Fruit fly (Drosophila melanogaster) whole organism, embryonic: ENCODE data around the gene CG5290.
A peak's percentile ranks its signal among the peaks of the same experiment; 100 is the strongest.

Experiments used
- BEAF-32 ChIP-seq: fragments of 200-800 bp; sonication (Bioruptor generic); optimal IDR thresholded peaks from 3 replicates; lab custom pipeline; 2017; ENCODE audit warnings: missing biosample characterization, missing genetic modification characterization, mild to moderate bottlenecking, moderate library complexity, missing genetic modification reagents
- CG11085 ChIP-seq: fragments of 200-800 bp; sonication (Bioruptor generic); IDR thresholded peaks from 2 replicates; pipeline ENCODE4 v1.3.6; 2022; ENCODE audit warnings: missing biosample characterization, missing genetic modification characterization
- CG11456 ChIP-seq: fragments of 200-800 bp; sonication (Bioruptor generic); IDR thresholded peaks from 3 replicates; pipeline ENCODE4 v1.3.6; 2022; ENCODE audit warnings: missing biosample characterization, missing genetic modification characterization
- CG12104 ChIP-seq: fragments of 200-800 bp; sonication (Bioruptor generic); optimal IDR thresholded peaks from 3 replicates; lab custom pipeline; 2016; ENCODE audit warnings: missing biosample characterization, missing genetic modification characterization
- CG12155 ChIP-seq: fragments of 200-800 bp; sonication (Bioruptor generic); optimal IDR thresholded peaks from 3 replicates; lab custom pipeline; 2016; ENCODE audit warnings: missing biosample characterization, missing genetic modification characterization
- CG1233 ChIP-seq: fragments of 200-800 bp; sonication (Bioruptor generic); optimal IDR thresholded peaks from 4 replicates; lab custom pipeline; 2018; ENCODE audit warnings: missing biosample characterization, mild to moderate bottlenecking, missing genetic modification characterization
- CG12769 ChIP-seq: fragments of 200-800 bp; sonication (Bioruptor generic); optimal IDR thresholded peaks from 2 replicates; lab custom pipeline; 2019; ENCODE audit warnings: missing biosample characterization, mild to moderate bottlenecking, missing genetic modification characterization, moderate library complexity
- CG13296 ChIP-seq: fragments of 200-800 bp; sonication (Bioruptor generic); optimal IDR thresholded peaks from 3 replicates; lab custom pipeline; 2018; ENCODE audit warnings: missing biosample characterization, mild to moderate bottlenecking, missing genetic modification characterization
- CG14667 ChIP-seq: fragments of 200-800 bp; sonication (Bioruptor generic); IDR thresholded peaks from 2 replicates; pipeline ENCODE4 v1.3.6; 2022; ENCODE audit warnings: missing biosample characterization, missing genetic modification characterization
- CG14860 ChIP-seq: fragments of 200-800 bp; sonication (Bioruptor generic); IDR thresholded peaks from 3 replicates; pipeline ENCODE4 v1.3.6; 2022; ENCODE audit warnings: missing biosample characterization, missing genetic modification characterization; ENCODE audit not compliant: partially characterized antibody
- CG15011 ChIP-seq: fragments of 200-800 bp; sonication (Bioruptor generic); optimal IDR thresholded peaks from 3 replicates; lab custom pipeline; 2018; ENCODE audit warnings: missing biosample characterization, mild to moderate bottlenecking, missing genetic modification characterization
- CG17186 ChIP-seq: fragments of 200-800 bp; sonication (Bioruptor generic); optimal IDR thresholded peaks from 3 replicates; lab custom pipeline; 2017; ENCODE audit warnings: missing biosample characterization, missing genetic modification reagents, missing genetic modification characterization
- CG17328 ChIP-seq: fragments of 200-800 bp; sonication (Bioruptor generic); IDR thresholded peaks from 2 replicates; pipeline ENCODE4 v1.3.6; 2022; ENCODE audit warnings: missing biosample characterization, missing genetic modification characterization
- CG17359 ChIP-seq: fragments of 200-800 bp; sonication (Bioruptor generic); optimal IDR thresholded peaks from 3 replicates; lab custom pipeline; 2018; ENCODE audit warnings: missing biosample characterization, mild to moderate bottlenecking, missing genetic modification characterization, moderate library complexity
- CG1792 ChIP-seq: fragments of 200-800 bp; sonication (Bioruptor generic); optimal IDR thresholded peaks from 2 replicates; lab custom pipeline; 2016; ENCODE audit warnings: missing biosample characterization, missing genetic modification characterization
- CG34376 ChIP-seq: fragments of 200-800 bp; sonication (Bioruptor generic); optimal IDR thresholded peaks from 2 replicates; lab custom pipeline; 2018; ENCODE audit warnings: missing biosample characterization, mild to moderate bottlenecking, missing genetic modification characterization
- CG4854 ChIP-seq: fragments of 200-800 bp; sonication (Bioruptor generic); optimal IDR thresholded peaks from 2 replicates; lab custom pipeline; 2016; ENCODE audit warnings: missing biosample characterization, missing genetic modification characterization, inconsistent platforms
- CG6791 ChIP-seq: fragments of 200-800 bp; sonication (Bioruptor generic); IDR thresholded peaks from 3 replicates; pipeline ENCODE4 v1.3.6; 2022; ENCODE audit warnings: missing biosample characterization, missing genetic modification characterization; ENCODE audit not compliant: partially characterized antibody
- CG8089 ChIP-seq: fragments of 200-800 bp; sonication (Bioruptor generic); optimal IDR thresholded peaks from 3 replicates; lab custom pipeline; 2016; ENCODE audit warnings: missing biosample characterization, missing genetic modification characterization
- CG8290 ChIP-seq, 3 experiments: fragments of 200-800 bp; sonication (Bioruptor generic); optimal IDR thresholded peaks; 2 replicates each; lab custom pipeline; 2016 to 2019; ENCODE audit warnings: missing biosample characterization in 3 of 3, missing genetic modification characterization in 3 of 3, mild to moderate bottlenecking in 2 of 3, moderate library complexity in 1 of 3
- CG9817 ChIP-seq: fragments of 200-800 bp; sonication (Bioruptor generic); optimal IDR thresholded peaks from 2 replicates; lab custom pipeline; 2018; ENCODE audit warnings: missing biosample characterization, mild to moderate bottlenecking, missing genetic modification characterization, moderate library complexity
- CG9932 ChIP-seq: fragments of 200-800 bp; sonication (Bioruptor generic); IDR thresholded peaks from 2 replicates; pipeline ENCODE4 v1.3.6; 2022; ENCODE audit warnings: missing biosample characterization, missing genetic modification characterization
- CoRest ChIP-seq: fragments of 200-800 bp; sonication (Bioruptor generic); optimal IDR thresholded peaks from 3 replicates; lab custom pipeline; 2018; ENCODE audit warnings: missing biosample characterization, mild to moderate bottlenecking, missing genetic modification characterization, moderate library complexity
- Dad ChIP-seq: fragments of 200-800 bp; sonication (Bioruptor generic); optimal IDR thresholded peaks from 3 replicates; lab custom pipeline; 2016; ENCODE audit warnings: missing biosample characterization, missing genetic modification characterization
- Ets65A ChIP-seq: fragments of 200-800 bp; sonication (Bioruptor generic); peaks from one replicate; lab custom pipeline; 2016; ENCODE audit warnings: missing biosample characterization, missing genetic modification characterization
- Hand ChIP-seq: fragments of 200-800 bp; sonication (Bioruptor generic); optimal IDR thresholded peaks from 2 replicates; lab custom pipeline; 2017; ENCODE audit warnings: mild to moderate bottlenecking, missing biosample characterization, missing genetic modification reagents, missing genetic modification characterization
- Lhr ChIP-seq: fragments of 200-800 bp; sonication (Bioruptor generic); optimal IDR thresholded peaks from 3 replicates; lab custom pipeline; 2017; ENCODE audit warnings: mild to moderate bottlenecking, missing biosample characterization, missing genetic modification reagents, missing genetic modification characterization
- Lpt ChIP-seq: fragments of >200 bp; optimal IDR thresholded peaks from 2 replicates; lab custom pipeline; 2018; ENCODE audit warnings: missing biosample characterization, missing genetic modification characterization
- MESR4 ChIP-seq: fragments of 200-800 bp; sonication (Bioruptor generic); optimal IDR thresholded peaks from 2 replicates; lab custom pipeline; 2018; ENCODE audit warnings: missing biosample characterization, mild to moderate bottlenecking, missing genetic modification characterization, moderate library complexity
- Pdp1 ChIP-seq, 2 experiments: fragments of 200-800 bp; sonication (Bioruptor generic); optimal IDR thresholded peaks; 3 replicates each; lab custom pipeline; 2016; ENCODE audit warnings: missing biosample characterization in 2 of 2, missing genetic modification characterization in 2 of 2, mild to moderate bottlenecking in 1 of 2, moderate library complexity in 1 of 2
- Sin3A ChIP-seq: fragments of >200 bp; optimal IDR thresholded peaks from 2 replicates; lab custom pipeline; 2018
- Sox102F ChIP-seq: fragments of 200-800 bp; sonication (Bioruptor generic); optimal IDR thresholded peaks from 2 replicates; lab custom pipeline; 2018; ENCODE audit warnings: missing biosample characterization, mild to moderate bottlenecking, missing genetic modification characterization, moderate library complexity
- TFAM ChIP-seq: fragments of 200-800 bp; sonication (Bioruptor generic); optimal IDR thresholded peaks from 2 replicates; lab custom pipeline; 2017; ENCODE audit warnings: missing biosample characterization, missing genetic modification characterization, inconsistent platforms
- ci ChIP-seq: fragments of 200-800 bp; sonication (Bioruptor generic); IDR thresholded peaks from 3 replicates; pipeline ENCODE4 v1.3.6; 2022; ENCODE audit warnings: missing biosample characterization, missing genetic modification characterization
- disco-r ChIP-seq: fragments of 200-800 bp; sonication (Bioruptor generic); optimal IDR thresholded peaks from 2 replicates; lab custom pipeline; 2016; ENCODE audit warnings: missing biosample characterization, missing genetic modification characterization
- en ChIP-seq: fragments of 200-800 bp; sonication (Bioruptor generic); optimal IDR thresholded peaks from 2 replicates; lab custom pipeline; 2016; ENCODE audit warnings: missing biosample characterization, missing genetic modification characterization
- fd64A ChIP-seq: fragments of 200-800 bp; sonication (Bioruptor generic); optimal IDR thresholded peaks from 3 replicates; lab custom pipeline; 2018; ENCODE audit warnings: missing biosample characterization, mild to moderate bottlenecking, missing genetic modification characterization
- ftz-f1 ChIP-seq: fragments of 200-800 bp; sonication (Bioruptor generic); optimal IDR thresholded peaks from 2 replicates; lab custom pipeline; 2016; ENCODE audit warnings: missing biosample characterization, missing genetic modification characterization
- gce ChIP-seq: fragments of 200-800 bp; sonication (Bioruptor generic); IDR thresholded peaks from 3 replicates; pipeline ENCODE4 v1.3.6; 2022; ENCODE audit warnings: missing biosample characterization, missing genetic modification characterization
- gcm ChIP-seq: fragments of 200-800 bp; sonication (Bioruptor generic); optimal IDR thresholded peaks from 2 replicates; lab custom pipeline; 2019; ENCODE audit warnings: missing biosample characterization, mild to moderate bottlenecking, missing genetic modification characterization, moderate library complexity
- grn ChIP-seq: fragments of 200-800 bp; sonication (Bioruptor generic); optimal IDR thresholded peaks from 3 replicates; lab custom pipeline; 2017; ENCODE audit warnings: missing biosample characterization, missing genetic modification characterization
- ham ChIP-seq: fragments of 200-800 bp; sonication (Bioruptor generic); IDR thresholded peaks from 2 replicates; pipeline ENCODE4 v1.3.6; 2022; ENCODE audit warnings: missing biosample characterization, missing genetic modification characterization
- inv ChIP-seq: fragments of 200-800 bp; sonication (Bioruptor generic); IDR thresholded peaks from 2 replicates; pipeline ENCODE4 v1.3.6; 2022; ENCODE audit warnings: missing biosample characterization, missing genetic modification characterization; ENCODE audit not compliant: partially characterized antibody
- jumu ChIP-seq: fragments of 200-800 bp; sonication (Bioruptor generic); optimal IDR thresholded peaks from 3 replicates; lab custom pipeline; 2016; ENCODE audit warnings: missing biosample characterization, missing genetic modification characterization
- kay ChIP-seq: fragments of 200-800 bp; sonication (Bioruptor generic); optimal IDR thresholded peaks from 2 replicates; lab custom pipeline; 2016; ENCODE audit warnings: missing biosample characterization, missing genetic modification characterization
- lmd ChIP-seq: fragments of 200-800 bp; sonication (Bioruptor generic); IDR thresholded peaks from 2 replicates; pipeline ENCODE4 v1.3.6; 2022; ENCODE audit warnings: missing biosample characterization, missing genetic modification characterization
- otp ChIP-seq: fragments of 200-800 bp; sonication (Bioruptor generic); IDR thresholded peaks from 3 replicates; pipeline ENCODE4, ENCODE4 v1.3.6; 2022; ENCODE audit warnings: missing biosample characterization, missing genetic modification characterization
- salm ChIP-seq: fragments of 200-800 bp; sonication (Bioruptor generic); optimal IDR thresholded peaks from 2 replicates; lab custom pipeline; 2018; ENCODE audit warnings: missing biosample characterization, mild to moderate bottlenecking, missing genetic modification characterization
- sna ChIP-seq: fragments of 200-800 bp; sonication (Bioruptor generic); IDR thresholded peaks from 2 replicates; pipeline ENCODE4 v1.3.6; 2022; ENCODE audit warnings: missing biosample characterization, missing genetic modification characterization; ENCODE audit not compliant: partially characterized antibody
- ttk ChIP-seq: fragments of 200-800 bp; sonication (Bioruptor generic); IDR thresholded peaks from 2 replicates; pipeline ENCODE4 v2.1.2; 2022; ENCODE audit warnings: missing biosample characterization, missing genetic modification characterization
- twi ChIP-seq: fragments of 200-800 bp; optimal IDR thresholded peaks from 2 replicates; lab custom pipeline; 2019; ENCODE audit warnings: missing biosample characterization, mild to moderate bottlenecking, missing genetic modification characterization, moderate library complexity
- wek ChIP-seq: fragments of 200-800 bp; sonication (Bioruptor generic); optimal IDR thresholded peaks from 3 replicates; lab custom pipeline; 2018; ENCODE audit warnings: missing biosample characterization, mild to moderate bottlenecking, missing genetic modification characterization, moderate library complexity

The CG5290 gene

DNA sequence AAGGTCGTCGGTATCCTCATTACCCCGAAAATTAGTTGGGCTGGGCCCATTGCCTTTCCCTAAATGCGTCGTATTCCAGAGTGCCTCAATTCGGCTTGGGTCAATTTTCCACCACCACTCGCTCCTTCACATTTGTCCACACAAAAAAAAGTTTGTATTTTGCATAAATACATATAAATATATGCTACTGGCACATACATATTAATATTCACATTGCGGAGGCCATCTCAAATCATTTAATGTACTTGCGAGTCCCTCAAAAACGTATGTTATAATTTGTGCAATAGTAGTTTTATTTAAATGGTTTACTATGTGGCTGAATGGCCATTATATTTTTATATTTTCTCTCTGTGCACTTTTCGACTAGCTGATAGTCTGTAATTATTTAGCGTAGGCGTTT lies 29.2 kb upstream of the CG5290 start (continued):
- TF ChIP-seq CG14860 (GFP tag; lab: Robert Waterston, UW) (no peak), CoRest (peak; percentile 30), CG15011 (GFP tag; lab: Kevin White, UChicago) (no peak), BEAF-32 (GFP tag; lab: Kevin White, UChicago) (no peak), ham (no peak), CG1233 (GFP tag; lab: Kevin White, UChicago) (no peak), Hand (peak; percentile 53), CG4854 (GFP tag; lab: Kevin White, UChicago) (no peak), CG11456 (GFP tag; lab: Robert Waterston, UW) (no peak), disco-r (GFP tag; lab: Kevin White, UChicago) (no peak), TFAM (no peak), Ets65A (GFP tag; lab: Kevin White, UChicago) (peak; percentile 73), CG12104 (GFP tag; lab: Kevin White, UChicago) (no peak), ttk (GFP tag; lab: Robert Waterston, UW) (no peak), CG8290 (GFP tag; optimal IDR thresholded peaks at IDR 0.05; lab: Kevin White, UChicago) (no peak), CG8290 (tag; optimal IDR thresholded peaks at IDR 0.05; lab: Kevin White, UChicago) (no peak), CG13296 (GFP tag; lab: Kevin White, UChicago) (no peak), en (GFP tag; lab: Kevin White, UChicago) (no peak), otp (GFP tag; lab: Robert Waterston, UW) (no peak), inv (GFP tag; lab: Robert Waterston, UW) (no peak), Sin3A (lab: Kevin White, UChicago) (no peak), sna (GFP tag; lab: Robert Waterston, UW) (no peak), CG9932 (GFP tag; lab: Robert Waterston, UW) (no peak; the same call in 1 of the 2 replicates), kay (GFP tag; lab: Kevin White, UChicago) (no peak), CG8089 (GFP tag; lab: Kevin White, UChicago) (no peak), Lhr (GFP tag; lab: Kevin White, UChicago) (no peak), CG17359 (tag; lab: Kevin White, UChicago) (no peak), CG14667 (GFP tag; lab: Robert Waterston, UW) (no peak), fd64A (GFP tag; lab: Kevin White, UChicago) (no peak), salm (tag; lab: Kevin White, UChicago) (no peak), gcm (GFP tag; lab: Kevin White, UChicago) (no peak), Sox102F (peak; percentile 46), Lpt (GFP tag; lab: Kevin White, UChicago) (no peak), CG12769 (no peak), CG11085 (GFP tag; lab: Robert Waterston, UW) (no peak), CG17186 (GFP tag; lab: Kevin White, UChicago) (no peak), jumu (no peak), lmd (GFP tag; lab: Robert Waterston, UW) (peak; percentile 17; the same call in 1 of the 2 replicates), CG12155 (peak; percentile 10), Dad (GFP tag; lab: Kevin White, UChicago) (no peak), grn (GFP tag; lab: Kevin White, UChicago) (no peak), gce (no peak), CG34376 (no peak), CG17328 (GFP tag; lab: Robert Waterston, UW) (no peak), CG6791 (GFP tag; lab: Robert Waterston, UW) (no peak), ftz-f1 (GFP tag; lab: Kevin White, UChicago) (no peak), twi (no peak), wek (GFP tag; lab: Kevin White, UChicago) (no peak), CG9817 (tag; lab: Kevin White, UChicago) (peak; percentile 25), ci (GFP tag; lab: Robert Waterston, UW) (no peak), MESR4 (GFP tag; lab: Kevin White, UChicago) (no peak), Pdp1 (GFP tag; optimal IDR thresholded peaks at IDR 0.05; lab: Kevin White, UChicago) (peak in 1 of 2 experiments; percentile 7), CG1792 (no peak)
